Fruit fly (Drosophila melanogaster) whole organism, embryonic: ENCODE measurements around the gene cdi.

ENCODE experiments used
- Ada2b ChIP-seq: fragments of 200-800 bp; sonication (Bioruptor generic); IDR thresholded peaks from 2 replicates; pipeline ENCODE4 v1.3.6; 2022; ENCODE audit warnings: missing biosample characterization, missing genetic modification characterization
- Atf3 ChIP-seq: fragments of 200-800 bp; sonication (Bioruptor generic); optimal IDR thresholded peaks from 3 replicates; lab custom pipeline; 2016; ENCODE audit warnings: missing biosample characterization, missing genetic modification characterization
- CG10366 ChIP-seq: fragments of 200-800 bp; sonication (Bioruptor generic); IDR thresholded peaks from 2 replicates; pipeline ENCODE4 v1.3.6; 2022; ENCODE audit warnings: missing biosample characterization, missing genetic modification characterization
- CG10543 ChIP-seq: fragments of 200-800 bp; sonication (Bioruptor generic); optimal IDR thresholded peaks from 3 replicates; lab custom pipeline; 2017; ENCODE audit warnings: missing biosample characterization, mild to moderate bottlenecking, missing genetic modification characterization, moderate library complexity
- CG12236 ChIP-seq: fragments of 200-800 bp; sonication (Bioruptor generic); optimal IDR thresholded peaks from 2 replicates; lab custom pipeline; 2016; ENCODE audit warnings: missing biosample characterization, missing genetic modification characterization
- CG14014 ChIP-seq: fragments of 200-800 bp; sonication (Bioruptor generic); IDR thresholded peaks from 2 replicates; pipeline ENCODE4 v1.3.6; 2022; ENCODE audit warnings: missing biosample characterization, missing genetic modification characterization
- CG15479 ChIP-seq: fragments of 200-800 bp; sonication (Bioruptor generic); optimal IDR thresholded peaks from 3 replicates; lab custom pipeline; 2019; ENCODE audit warnings: missing biosample characterization, mild to moderate bottlenecking, missing genetic modification characterization, moderate library complexity
- CG1603 ChIP-seq: fragments of 200-800 bp; sonication (Bioruptor generic); optimal IDR thresholded peaks from 2 replicates; lab custom pipeline; 2019; ENCODE audit warnings: missing biosample characterization, mild to moderate bottlenecking, missing genetic modification characterization, moderate library complexity
- CG17186 ChIP-seq: fragments of 200-800 bp; sonication (Bioruptor generic); optimal IDR thresholded peaks from 3 replicates; lab custom pipeline; 2017; ENCODE audit warnings: missing biosample characterization, missing genetic modification reagents, missing genetic modification characterization
- CG18476 ChIP-seq: fragments of 200-800 bp; sonication (Bioruptor generic); optimal IDR thresholded peaks from 2 replicates; lab custom pipeline; 2016; ENCODE audit warnings: missing biosample characterization, mild to moderate bottlenecking, missing genetic modification characterization
- CG18599 ChIP-seq: fragments of 200-800 bp; sonication (Bioruptor generic); optimal IDR thresholded peaks from 3 replicates; lab custom pipeline; 2017; ENCODE audit warnings: missing biosample characterization, missing genetic modification characterization, mild to moderate bottlenecking, moderate library complexity, missing genetic modification reagents
- CG2129 ChIP-seq: fragments of 200-800 bp; sonication (Bioruptor generic); IDR thresholded peaks from 2 replicates; pipeline ENCODE4 v1.3.6; 2022; ENCODE audit warnings: missing biosample characterization, missing genetic modification characterization; ENCODE audit not compliant: partially characterized antibody
- CG34224 ChIP-seq: fragments of 200-800 bp; sonication (Bioruptor generic); IDR thresholded peaks from 3 replicates; pipeline ENCODE4 v1.3.6; 2022; ENCODE audit warnings: missing biosample characterization, missing genetic modification characterization; ENCODE audit not compliant: partially characterized antibody
- CG4854 ChIP-seq: fragments of 200-800 bp; sonication (Bioruptor generic); optimal IDR thresholded peaks from 2 replicates; lab custom pipeline; 2016; ENCODE audit warnings: missing biosample characterization, missing genetic modification characterization, inconsistent platforms
- CG5180 ChIP-seq: fragments of 200-800 bp; sonication (Bioruptor generic); optimal IDR thresholded peaks from 3 replicates; lab custom pipeline; 2017; ENCODE audit warnings: missing biosample characterization, missing genetic modification characterization, mild to moderate bottlenecking, moderate library complexity, missing genetic modification reagents
- CG6175 ChIP-seq: fragments of 200-800 bp; sonication (Bioruptor generic); IDR thresholded peaks from 3 replicates; pipeline ENCODE4 v1.3.6; 2022; ENCODE audit warnings: missing biosample characterization, missing genetic modification characterization
- CG6854 ChIP-seq: fragments of 200-800 bp; sonication (Bioruptor generic); optimal IDR thresholded peaks from 3 replicates; lab custom pipeline; 2017; ENCODE audit warnings: missing biosample characterization, mild to moderate bottlenecking, missing genetic modification characterization
- CG8281 ChIP-seq: fragments of 200-800 bp; sonication (Bioruptor generic); optimal IDR thresholded peaks from 2 replicates; lab custom pipeline; 2018; ENCODE audit warnings: missing biosample characterization, mild to moderate bottlenecking, missing genetic modification characterization, moderate library complexity
- CG8765 ChIP-seq: fragments of 200-800 bp; sonication (Bioruptor generic); IDR thresholded peaks from 2 replicates; pipeline ENCODE4 v1.3.6; 2022; ENCODE audit warnings: missing biosample characterization, missing genetic modification characterization
- Dll ChIP-seq: fragments of 200-800 bp; sonication (Bioruptor generic); IDR thresholded peaks from 4 replicates; pipeline ENCODE4 v1.3.6; 2022; ENCODE audit warnings: missing biosample characterization, missing genetic modification characterization; ENCODE audit not compliant: partially characterized antibody
- Med ChIP-seq: fragments of 200-800 bp; sonication (Bioruptor generic); peaks from one replicate; lab custom pipeline; 2016; ENCODE audit warnings: missing biosample characterization, missing genetic modification characterization, mild to moderate bottlenecking, inconsistent platforms, moderate library complexity
- Nf-YA ChIP-seq: fragments of 200-800 bp; sonication (Bioruptor generic); IDR thresholded peaks from 2 replicates; pipeline ENCODE4 v1.3.6; 2022; ENCODE audit warnings: missing biosample characterization, missing genetic modification characterization
- Side ChIP-seq: fragments of 200-800 bp; sonication (Bioruptor generic); optimal IDR thresholded peaks from 2 replicates; lab custom pipeline; 2016; ENCODE audit warnings: missing biosample characterization, missing genetic modification characterization
- ab ChIP-seq: fragments of 200-800 bp; sonication (Bioruptor generic); optimal IDR thresholded peaks from 2 replicates; lab custom pipeline; 2016; ENCODE audit warnings: missing biosample characterization, missing genetic modification characterization
- ac ChIP-seq: fragments of 200-800 bp; sonication (Bioruptor generic); optimal IDR thresholded peaks from 3 replicates; lab custom pipeline; 2017; ENCODE audit warnings: missing biosample characterization, mild to moderate bottlenecking, missing genetic modification characterization
- aop ChIP-seq: fragments of 200-800 bp; sonication (Bioruptor generic); IDR thresholded peaks from 2 replicates; pipeline ENCODE4 v1.3.6; 2022; ENCODE audit warnings: missing biosample characterization, missing genetic modification characterization
- disco-r ChIP-seq: fragments of 200-800 bp; sonication (Bioruptor generic); optimal IDR thresholded peaks from 2 replicates; lab custom pipeline; 2016; ENCODE audit warnings: missing biosample characterization, missing genetic modification characterization
- emc ChIP-seq: fragments of 200-800 bp; sonication (Bioruptor generic); optimal IDR thresholded peaks from 2 replicates; lab custom pipeline; 2016; ENCODE audit warnings: missing biosample characterization, missing genetic modification characterization
- gce ChIP-seq: fragments of 200-800 bp; sonication (Bioruptor generic); IDR thresholded peaks from 3 replicates; pipeline ENCODE4 v1.3.6; 2022; ENCODE audit warnings: missing biosample characterization, missing genetic modification characterization
- grn ChIP-seq: fragments of 200-800 bp; sonication (Bioruptor generic); optimal IDR thresholded peaks from 3 replicates; lab custom pipeline; 2017; ENCODE audit warnings: missing biosample characterization, missing genetic modification characterization
- gro ChIP-seq: fragments of 200-800 bp; sonication (Bioruptor generic); optimal IDR thresholded peaks from 2 replicates; lab custom pipeline; 2016; ENCODE audit warnings: missing biosample characterization, missing genetic modification characterization
- hb ChIP-seq: fragments of 200-800 bp; sonication (Bioruptor generic); IDR thresholded peaks from 3 replicates; pipeline ENCODE4 v1.3.6; 2022; ENCODE audit warnings: missing biosample characterization, missing genetic modification characterization; ENCODE audit not compliant: partially characterized antibody
- jigr1 ChIP-seq: fragments of 200-800 bp; sonication (Bioruptor generic); IDR thresholded peaks from 3 replicates; pipeline ENCODE4 v1.3.6; 2022; ENCODE audit warnings: missing biosample characterization, missing genetic modification characterization
- jumu ChIP-seq: fragments of 200-800 bp; sonication (Bioruptor generic); optimal IDR thresholded peaks from 3 replicates; lab custom pipeline; 2016; ENCODE audit warnings: missing biosample characterization, missing genetic modification characterization
- kni ChIP-seq: fragments of 200-800 bp; sonication (Bioruptor generic); optimal IDR thresholded peaks from 3 replicates; lab custom pipeline; 2017; ENCODE audit warnings: mild to moderate bottlenecking, missing biosample characterization, missing genetic modification reagents, missing genetic modification characterization
- mld ChIP-seq: fragments of 200-800 bp; sonication (Bioruptor generic); IDR thresholded peaks from 3 replicates; pipeline ENCODE4 v1.3.6; 2022; ENCODE audit warnings: missing biosample characterization, missing genetic modification characterization; ENCODE audit not compliant: partially characterized antibody
- peb ChIP-seq: fragments of 200-800 bp; sonication (Bioruptor generic); IDR thresholded peaks from 2 replicates; pipeline ENCODE4 v1.3.6; 2022; ENCODE audit warnings: missing biosample characterization, missing genetic modification characterization
- ranshi ChIP-seq: fragments of 200-800 bp; sonication (Bioruptor generic); IDR thresholded peaks from 2 replicates; pipeline ENCODE4 v1.3.6; 2022; ENCODE audit warnings: missing biosample characterization, missing genetic modification characterization
- sr ChIP-seq: fragments of 200-800 bp; sonication (Bioruptor generic); IDR thresholded peaks from 3 replicates; pipeline ENCODE4 v1.3.6; 2022; ENCODE audit warnings: missing biosample characterization, missing genetic modification characterization
- wek ChIP-seq: fragments of 200-800 bp; sonication (Bioruptor generic); optimal IDR thresholded peaks from 3 replicates; lab custom pipeline; 2018; ENCODE audit warnings: missing biosample characterization, mild to moderate bottlenecking, missing genetic modification characterization, moderate library complexity
- zen ChIP-seq: fragments of 200-800 bp; sonication (Bioruptor generic); optimal IDR thresholded peaks from 3 replicates; lab custom pipeline; 2018; ENCODE audit warnings: missing biosample characterization, mild to moderate bottlenecking, missing genetic modification characterization, moderate library complexity

Gene cdi

DNA sequence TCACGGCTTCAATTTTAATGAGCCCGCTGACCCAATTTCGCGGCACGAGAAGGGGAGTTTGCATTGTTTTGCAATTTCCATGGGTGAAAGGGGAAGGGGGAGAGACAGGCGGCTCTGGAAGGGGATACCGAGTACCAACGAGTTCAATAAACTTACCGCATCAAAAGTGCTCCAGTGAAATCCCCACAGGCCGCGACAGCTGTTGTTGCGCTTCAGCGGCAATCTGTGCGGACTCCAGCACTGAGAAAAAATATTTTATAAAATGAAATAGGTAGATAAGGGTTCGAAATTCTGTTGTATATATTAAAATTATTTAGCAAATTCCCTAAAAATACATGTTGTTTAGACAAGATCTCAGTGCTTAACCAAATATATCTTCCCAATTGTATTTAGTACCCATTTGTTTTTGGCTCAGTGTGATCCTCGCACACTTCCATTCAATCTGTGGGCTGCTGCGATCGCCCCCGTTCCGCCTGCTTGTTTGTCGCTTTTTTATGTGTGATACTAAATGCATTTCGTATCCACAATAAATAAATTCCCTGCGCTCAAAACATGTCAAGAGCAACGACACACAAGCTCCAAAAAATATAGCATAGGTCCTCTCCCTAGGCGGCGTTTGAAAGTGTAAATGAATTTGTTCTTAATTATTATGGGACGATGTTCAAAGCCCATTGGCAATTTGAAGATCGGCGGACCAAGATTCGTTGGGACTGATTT is 98.4 kb downstream of the cdi start (continued):
- peak; percentile 24 for TF ChIP-seq CG8281 (tag; lab: Kevin White, UChicago)
- TF ChIP-seq jigr1 (GFP tag; lab: Robert Waterston, UW): peak; percentile 64; the same call in 1 of the 3 replicates
- TF ChIP-seq CG5180 (GFP tag; lab: Kevin White, UChicago): peak; percentile 70
- no peak for TF ChIP-seq mld
- TF ChIP-seq CG17186: no peak
- peak; percentile 17 for TF ChIP-seq ac (GFP tag; lab: Kevin White, UChicago)
- peak; percentile 80 for TF ChIP-seq CG10366
- peak; percentile 72 for TF ChIP-seq CG18476 (GFP tag; lab: Kevin White, UChicago)
- TF ChIP-seq zen (tag; lab: Kevin White, UChicago): peak; percentile 65
- peak; percentile 62 for TF ChIP-seq CG18599 (GFP tag; lab: Kevin White, UChicago)
- TF ChIP-seq CG8765 (GFP tag; lab: Robert Waterston, UW): peak; percentile 26; the same call in 1 of the 2 replicates
- TF ChIP-seq ranshi (GFP tag; lab: Robert Waterston, UW): peak; percentile 79; the same call in 1 of the 2 replicates
- TF ChIP-seq CG14014 (GFP tag; lab: Robert Waterston, UW): peak; percentile 69; the same call in 1 of the 2 replicates
- TF ChIP-seq wek (GFP tag; lab: Kevin White, UChicago): no peak
- peak; percentile 87 for TF ChIP-seq CG1603
- peak; percentile 36 for TF ChIP-seq jumu (GFP tag; lab: Kevin White, UChicago)
- no peak for TF ChIP-seq disco-r (GFP tag; lab: Kevin White, UChicago)
- no peak for TF ChIP-seq gro (GFP tag; lab: Kevin White, UChicago)
- TF ChIP-seq CG34224 (GFP tag; lab: Robert Waterston, UW): no peak
- TF ChIP-seq emc: no peak
- TF ChIP-seq hb (GFP tag; lab: Robert Waterston, UW): no peak
- 0 out of 3 replicates have a peak, but pooled peaks have one; percentile 13 for TF ChIP-seq CG6175 (GFP tag; lab: Robert Waterston, UW)
- TF ChIP-seq peb (GFP tag; lab: Robert Waterston, UW): peak; percentile 77
- TF ChIP-seq CG6854: peak; percentile 19
- no peak for TF ChIP-seq kni (GFP tag; lab: Kevin White, UChicago)
- no peak for TF ChIP-seq CG15479 (GFP tag; lab: Kevin White, UChicago)
- peak; percentile 51; the same call in 1 of the 2 replicates for TF ChIP-seq Nf-YA (GFP tag; lab: Robert Waterston, UW)
- TF ChIP-seq Med (GFP tag; lab: Kevin White, UChicago): peak; percentile 86
- TF ChIP-seq CG2129: no peak
- TF ChIP-seq sr (GFP tag; lab: Robert Waterston, UW): peak; percentile 73; the same call in 2 of the 3 replicates
- TF ChIP-seq Atf3 (GFP tag; lab: Kevin White, UChicago): peak; percentile 40
- TF ChIP-seq CG10543 (GFP tag; lab: Kevin White, UChicago): no peak
- peak; percentile 28 for TF ChIP-seq Side
- TF ChIP-seq aop (GFP tag; lab: Robert Waterston, UW): no peak
- TF ChIP-seq CG12236 (GFP tag; lab: Kevin White, UChicago): peak; percentile 44
- TF ChIP-seq ab (GFP tag; lab: Kevin White, UChicago): no peak
- peak; percentile 60 for TF ChIP-seq CG4854
- TF ChIP-seq Dll: no peak
- TF ChIP-seq Ada2b (GFP tag; lab: Robert Waterston, UW): peak; percentile 83
- no peak for TF ChIP-seq grn
- peak; percentile 65; the same call in 1 of the 3 replicates for TF ChIP-seq gce (GFP tag; lab: Robert Waterston, UW)
